Fruit fly (Drosophila melanogaster) whole organism: Measurements from ENCODE around the gene CG16775.

Experiments used
- CG8478 ChIP-seq: fragments of >200 bp; optimal IDR thresholded peaks from 2 replicates; lab custom pipeline; 2018; ENCODE audit warnings: inconsistent platforms
- psq ChIP-seq: fragments of >200 bp; optimal IDR thresholded peaks from 2 replicates; lab custom pipeline; 2017

DNA sequence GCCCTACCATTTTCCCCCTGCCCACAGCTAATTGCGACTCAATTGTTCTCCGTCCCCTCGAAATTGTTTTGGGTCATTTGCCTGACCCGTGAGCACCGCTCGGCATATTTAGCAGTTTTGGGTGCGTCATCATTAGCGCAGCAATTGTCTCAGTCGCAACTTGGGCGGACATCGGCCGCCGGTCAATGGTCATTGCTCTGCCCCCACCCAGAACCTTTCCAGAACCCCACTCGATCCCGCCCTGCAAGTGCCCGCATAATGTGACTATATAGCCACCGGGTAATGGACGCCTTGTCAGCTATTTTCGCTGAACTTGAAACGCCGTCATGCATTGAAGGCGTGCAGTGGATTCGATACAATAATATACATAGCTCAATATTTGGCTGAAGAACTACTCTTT is 46.6 kb upstream of the CG16775 start:
- no peak for TF ChIP-seq CG8478 (lab: Kevin White, UChicago)
- TF ChIP-seq psq (lab: Kevin White, UChicago), result no peak
